Worm (Caenorhabditis elegans): ENCODE data around the gene zmp-1.
A peak's percentile ranks its signal among the peaks of the same experiment; 100 is the strongest.

zmp-1 gene

DNA sequence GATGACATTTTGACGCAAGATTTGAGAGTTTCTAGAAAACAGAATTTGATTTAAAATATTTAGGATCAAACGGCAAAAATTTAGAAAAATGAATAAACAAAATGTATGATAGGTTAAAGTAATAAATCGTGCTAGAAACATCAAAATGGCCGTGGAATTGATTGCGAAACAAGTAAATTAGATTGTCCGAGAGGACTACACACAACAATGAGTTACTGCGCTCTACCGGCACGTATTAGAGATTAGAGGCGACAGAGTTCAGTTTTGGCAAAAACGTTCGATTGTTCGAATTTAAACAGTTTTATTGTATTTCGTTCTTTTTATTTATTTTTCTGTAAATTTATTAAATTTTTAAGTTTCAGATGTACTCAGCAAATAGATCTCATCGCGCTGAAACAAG, 7.0 kb downstream of the zmp-1 start, which contains the start of the genes dnc-2 and bcl-7 (continued):
- TF ChIP-seq egl-27 (tag; optimal IDR thresholded peaks at IDR 0.05), result no peak
- TF ChIP-seq xbp-1 (tag; optimal IDR thresholded peaks at IDR 0.05), result peak; percentile 57
- no peak for TF ChIP-seq hlh-17 (GFP tag; optimal IDR thresholded peaks at IDR 0.05; ENCODE audit: borderline replicate concordance)
- peak; percentile 31 for TF ChIP-seq nhr-90 (tag; optimal IDR thresholded peaks at IDR 0.05; ENCODE audit: poor library complexity)
- TF ChIP-seq ceh-8 (GFP tag; optimal IDR thresholded peaks at IDR 0.05), result no peak
- peak; percentile 51 for TF ChIP-seq nhr-19 (GFP tag; conservative IDR thresholded peaks at IDR 0.05)
- TF ChIP-seq lin-35 (GFP tag; optimal IDR thresholded peaks at IDR 0.05), result peak; percentile 73 to 75
- TF ChIP-seq unc-98 (GFP tag; IDR thresholded peaks at IDR 0.05), result no peak
- no peak for TF ChIP-seq ztf-4 (tag; optimal IDR thresholded peaks at IDR 0.05)
- no peak for TF ChIP-seq lin-39 (tag; optimal IDR thresholded peaks at IDR 0.05)
- no peak for TF ChIP-seq sptf-1 (tag; optimal IDR thresholded peaks at IDR 0.05)
- TF ChIP-seq lsy-2 (tag; optimal IDR thresholded peaks at IDR 0.05), result peak; percentile 56 to 78
- no peak for TF ChIP-seq ceh-88 (GFP tag; IDR thresholded peaks at IDR 0.05)
- TF ChIP-seq skn-1 (tag; optimal IDR thresholded peaks at IDR 0.05), result peak; percentile 62
- no peak for TF ChIP-seq nhr-77 (tag; optimal IDR thresholded peaks at IDR 0.05)
- peak; percentile 76 for TF ChIP-seq zip-4 (GFP tag; optimal IDR thresholded peaks at IDR 0.05)
- peak; percentile 58 for TF ChIP-seq lin-15B (tag; optimal IDR thresholded peaks at IDR 0.05)
- TF ChIP-seq vab-15 (tag; optimal IDR thresholded peaks at IDR 0.05), result no peak
- TF ChIP-seq ama-1 (optimal IDR thresholded peaks at IDR 0.05), result no peak
- TF ChIP-seq efl-3 (GFP tag; optimal IDR thresholded peaks at IDR 0.05), result no peak
- TF ChIP-seq unc-86 (tag; optimal IDR thresholded peaks at IDR 0.05), result peak; percentile 8
- no peak for TF ChIP-seq sox-4 (tag; optimal IDR thresholded peaks at IDR 0.05)
- no peak for TF ChIP-seq sup-37 (GFP tag; optimal IDR thresholded peaks at IDR 0.05)
- no peak for TF ChIP-seq nhr-84 (tag; optimal IDR thresholded peaks at IDR 0.05)
- TF ChIP-seq egl-13 (tag; optimal IDR thresholded peaks at IDR 0.05), result no peak
- TF ChIP-seq zag-1 (tag; optimal IDR thresholded peaks at IDR 0.05), result no peak
- no peak for TF ChIP-seq nhr-11 (tag; optimal IDR thresholded peaks at IDR 0.05)
- TF ChIP-seq lin-14 (GFP tag; optimal IDR thresholded peaks at IDR 0.05), result peak; percentile 89
- no peak for TF ChIP-seq nhr-28 (tag; optimal IDR thresholded peaks at IDR 0.05)
- TF ChIP-seq alr-1 (tag; optimal IDR thresholded peaks at IDR 0.05; ENCODE audit: borderline replicate concordance), result no peak
- TF ChIP-seq isw-1 (GFP tag; IDR thresholded peaks at IDR 0.05), result no peak; the same call in 1 of the 2 replicates
- peak; percentile 11 for TF ChIP-seq lir-3 (tag; optimal IDR thresholded peaks at IDR 0.05; ENCODE audit: poor library complexity)
- peak; percentile 70 to 79 for TF ChIP-seq efl-1 (optimal IDR thresholded peaks at IDR 0.05)
- TF ChIP-seq efl-1 (GFP tag; optimal IDR thresholded peaks at IDR 0.05 in 1 of 2), result peak; percentile 66 to 92
- peak; percentile 60 for TF ChIP-seq dsc-1 (tag; optimal IDR thresholded peaks at IDR 0.05)
- TF ChIP-seq tbx-2 (tag; optimal IDR thresholded peaks at IDR 0.05), result peak; percentile 38
- peak in 2 of 6 experiments; percentile 18 to 36 for TF ChIP-seq elt-3 (tag; optimal IDR thresholded peaks at IDR 0.05)
- no peak for TF ChIP-seq mab-9 (GFP tag; IDR thresholded peaks at IDR 0.05)
- TF ChIP-seq elt-2 (tag; optimal IDR thresholded peaks at IDR 0.05), result peak; percentile 16
- no peak for TF ChIP-seq ceh-90 (tag; optimal IDR thresholded peaks at IDR 0.05)
- TF ChIP-seq F16B12.6 (tag; optimal IDR thresholded peaks at IDR 0.05), result peak; percentile 45
- TF ChIP-seq ets-5 (GFP tag; IDR thresholded peaks at IDR 0.05), result no peak
- no peak for TF ChIP-seq C34B4.2 (tag; optimal IDR thresholded peaks at IDR 0.05)
- no peak for TF ChIP-seq ceh-63 (GFP tag; optimal IDR thresholded peaks at IDR 0.05)
- TF ChIP-seq mep-1 (tag; optimal IDR thresholded peaks at IDR 0.05), result peak; percentile 59
- TF ChIP-seq pax-3 (tag; optimal IDR thresholded peaks at IDR 0.05), result no peak
- TF ChIP-seq Y116A8C.19 (tag; optimal IDR thresholded peaks at IDR 0.05; ENCODE audit: borderline replicate concordance), result no peak
- TF ChIP-seq nhr-12 (tag; optimal IDR thresholded peaks at IDR 0.05), result no peak
- TF ChIP-seq irx-1 (tag; optimal IDR thresholded peaks at IDR 0.05), result no peak
- TF ChIP-seq blmp-1 (tag; optimal IDR thresholded peaks at IDR 0.05), result peak; percentile 51

All from whole organism, L1 larva.